Fruit fly (Drosophila melanogaster): ENCODE measurements around the gene CG11779.

The CG11779 gene

DNA sequence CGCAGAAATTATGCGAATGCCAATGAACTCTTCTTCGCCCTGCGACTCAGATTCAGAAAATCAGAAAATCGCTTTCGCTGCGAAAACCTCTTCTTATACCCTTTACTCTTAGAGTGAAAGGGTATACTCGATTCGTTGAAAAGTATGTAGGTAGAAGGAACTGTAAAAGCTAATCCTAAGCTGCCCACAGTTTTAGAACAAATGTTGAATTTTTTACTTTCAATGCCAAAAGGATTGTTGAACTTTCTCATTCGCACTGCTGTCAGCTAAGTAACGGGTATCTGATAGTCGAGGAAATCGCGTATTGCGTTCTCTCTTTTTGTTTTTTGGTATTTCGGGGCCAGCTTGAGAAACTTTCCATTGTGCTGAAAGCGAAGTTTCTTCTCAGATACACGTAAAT, 45.8 kb downstream of the CG11779 start:
- TF ChIP-seq Trl (optimal IDR thresholded peaks at IDR 0.05) (no peak), Trl (GFP tag; optimal IDR thresholded peaks at IDR 0.05) (peak; percentile 7), CG9727 (GFP tag; optimal IDR thresholded peaks at IDR 0.05) (peak; percentile 6), CG3065 (GFP tag; optimal IDR thresholded peaks at IDR 0.05) (peak; percentile 13), nom (GFP tag; optimal IDR thresholded peaks at IDR 0.05) (no peak), ewg (GFP tag; optimal IDR thresholded peaks at IDR 0.05) (peak; percentile 11), gem (tag; optimal IDR thresholded peaks at IDR 0.05) (peak; percentile 62), Doc3 (GFP tag; IDR thresholded peaks at IDR 0.05; ENCODE audit: partially characterized antibody) (no peak), CG17359 (tag; optimal IDR thresholded peaks at IDR 0.05) (peak; percentile 47), PHDP (tag; optimal IDR thresholded peaks at IDR 0.05) (peak; percentile 10), CG31441 (GFP tag; IDR thresholded peaks at IDR 0.05) (0 out of 2 replicates have a peak, but pooled peaks have one; percentile 32), Hsf (GFP tag; optimal IDR thresholded peaks at IDR 0.05) (peak; percentile 40), CG7928 (GFP tag; optimal IDR thresholded peaks at IDR 0.05) (no peak), CG7839 (tag; optimal IDR thresholded peaks at IDR 0.05) (peak; percentile 54), CG12659 (GFP tag; optimal IDR thresholded peaks at IDR 0.05) (no peak), CG2129 (GFP tag; IDR thresholded peaks at IDR 0.05; ENCODE audit: partially characterized antibody) (no peak), CG4730 (GFP tag; IDR thresholded peaks at IDR 0.05) (no peak), Nf-YC (tag; optimal IDR thresholded peaks at IDR 0.05) (no peak), Pdp1 (GFP tag; optimal IDR thresholded peaks at IDR 0.05) (peak; percentile 8 to 9), CG10959 (GFP tag; IDR thresholded peaks at IDR 0.05) (no peak), CG30431 (GFP tag; optimal IDR thresholded peaks at IDR 0.05) (peak; percentile 39), jing (GFP tag; optimal IDR thresholded peaks at IDR 0.05) (peak; percentile 9), CG4424 (GFP tag; optimal IDR thresholded peaks at IDR 0.05) (peak; percentile 11), chif (GFP tag; optimal IDR thresholded peaks at IDR 0.05) (peak in 1 of 2 experiments; percentile 22), lov (optimal IDR thresholded peaks at IDR 0.05) (no peak), lov (GFP tag; IDR thresholded peaks at IDR 0.05) (no peak), dati (GFP tag; IDR thresholded peaks at IDR 0.05) (no peak), gfzf (GFP tag; optimal IDR thresholded peaks at IDR 0.05) (no peak), Bgb (GFP tag; IDR thresholded peaks at IDR 0.05; ENCODE audit: partially characterized antibody) (peak; percentile 31; the same call in 1 of the 2 replicates), ase (GFP tag; IDR thresholded peaks at IDR 0.05) (0 out of 3 replicates have a peak, but pooled peaks have one; percentile 26), Ssrp (tag; optimal IDR thresholded peaks at IDR 0.05) (peak; percentile 52), Oaz (GFP tag; IDR thresholded peaks at IDR 0.05) (no peak), sens (GFP tag) (peak; percentile 67), unc-4 (GFP tag; IDR thresholded peaks at IDR 0.05; ENCODE audit: partially characterized antibody) (no peak), CG9609 (GFP tag; optimal IDR thresholded peaks at IDR 0.05) (peak; percentile 25), CG11504 (tag; optimal IDR thresholded peaks at IDR 0.05) (peak; percentile 59), lilli (GFP tag; optimal IDR thresholded peaks at IDR 0.05) (peak; percentile 21), ken (GFP tag; IDR thresholded peaks at IDR 0.05) (peak; percentile 63; the same call in 2 of the 3 replicates), Six4 (GFP tag; optimal IDR thresholded peaks at IDR 0.05) (peak; percentile 17), sc (optimal IDR thresholded peaks at IDR 0.05) (no peak), sc (GFP tag; optimal IDR thresholded peaks at IDR 0.05) (peak; percentile 35), sna (GFP tag; IDR thresholded peaks at IDR 0.05; ENCODE audit: partially characterized antibody) (peak; percentile 43; the same call in 1 of the 2 replicates), pnt (GFP tag; optimal IDR thresholded peaks at IDR 0.05) (peak; percentile 36), pan (optimal IDR thresholded peaks at IDR 0.05) (no peak), pan (GFP tag; optimal IDR thresholded peaks at IDR 0.05 in 1 of 2, IDR thresholded peaks at IDR 0.05 in 1 of 2) (peak in 1 of 2 experiments; percentile 22), kni (GFP tag; optimal IDR thresholded peaks at IDR 0.05) (no peak), CG10209 (GFP tag; optimal IDR thresholded peaks at IDR 0.05) (peak; percentile 16), CG9437 (GFP tag; optimal IDR thresholded peaks at IDR 0.05) (peak; percentile 1), CG14441 (GFP tag; IDR thresholded peaks at IDR 0.05) (peak; percentile 49; the same call in 1 of the 2 replicates), dmrt11E (tag; optimal IDR thresholded peaks at IDR 0.05) (peak; percentile 34), ato (GFP tag; IDR thresholded peaks at IDR 0.05; ENCODE audit: partially characterized antibody) (peak; percentile 31; the same call in 1 of the 2 replicates)

Data from whole organism, embryonic.